Worm (Caenorhabditis elegans) whole organism, L1 larva: ENCODE data around the gene Y60A3A.16.
"Not testable (repeated sequence)": the region's sequence is repeated elsewhere in the genome, so short reads cannot be mapped to it uniquely, and the experiment has no call there.

Experiments
- Y116A8C.19 ChIP-seq: sonication (generic microtip); optimal IDR thresholded peaks from 2 replicates; lab custom pipeline; 2016; ENCODE audit warnings: missing compliant biosample characterization, missing genetic modification characterization, borderline replicate concordance
- alr-1 ChIP-seq: fragments of 200-800 bp; sonication (Bioruptor generic); optimal IDR thresholded peaks from 2 replicates; lab custom pipeline; 2018; ENCODE audit warnings: borderline replicate concordance, mild to moderate bottlenecking, missing genetic modification characterization, missing compliant biosample characterization
- aly-2 ChIP-seq: fragments of 150-350 bp; optimal IDR thresholded peaks from 2 replicates; lab custom pipeline; 2014; ENCODE audit warnings: missing biosample characterization, missing genetic modification characterization
- blmp-1 ChIP-seq: fragments of 150-350 bp; optimal IDR thresholded peaks from 2 replicates; lab custom pipeline; 2014; ENCODE audit warnings: missing biosample characterization, missing genetic modification characterization
- ceh-88 ChIP-seq: fragments of 200-800 bp; sonication (Bioruptor generic); IDR thresholded peaks from 2 replicates; pipeline ENCODE4 v1.3.6; 2022; ENCODE audit warnings: missing genetic modification characterization, missing compliant biosample characterization
- dsc-1 ChIP-seq: sonication (generic microtip); optimal IDR thresholded peaks from 2 replicates; lab custom pipeline; 2016; ENCODE audit warnings: mild to moderate bottlenecking, missing genetic modification characterization, missing compliant biosample characterization
- efl-1 ChIP-seq, 4 experiments: fragments of 150-350 bp; optimal IDR thresholded peaks in 3 of 4; peaks in 1 of 4; 1 replicate in 1 of 4; 2 replicates in 3 of 4; lab custom pipeline; 2014; ENCODE audit warnings: missing biosample characterization in 2 of 4, missing genetic modification characterization in 2 of 4, missing genetic modification reagents in 2 of 4
- efl-3 ChIP-seq: fragments of 200-800 bp; sonication (Bioruptor generic); optimal IDR thresholded peaks from 2 replicates; lab custom pipeline; 2018; ENCODE audit warnings: mild to moderate bottlenecking, missing genetic modification characterization, missing compliant biosample characterization
- egl-27 ChIP-seq, 2 experiments: fragments of 150-350 bp in 1 of 2; sonication (generic microtip); optimal IDR thresholded peaks; 3 replicates each; lab custom pipeline; 2017 to 2018; ENCODE audit warnings: missing biosample characterization in 2 of 2, missing genetic modification characterization in 2 of 2, missing genetic modification reagents in 2 of 2
- elt-3 ChIP-seq, 6 experiments: fragments of 150-350 bp in 1 of 6; sonication (generic microtip); optimal IDR thresholded peaks; 2 replicates each; lab custom pipeline; 2017 to 2018; ENCODE audit warnings: missing biosample characterization in 6 of 6, missing genetic modification characterization in 6 of 6, inconsistent platforms in 1 of 6
- ets-5 ChIP-seq: fragments of 200-800 bp; sonication (Bioruptor generic); IDR thresholded peaks from 2 replicates; pipeline ENCODE4 v1.3.6; 2022; ENCODE audit warnings: missing genetic modification characterization, missing compliant biosample characterization
- fkh-4 ChIP-seq: sonication (generic microtip); optimal IDR thresholded peaks from 2 replicates; lab custom pipeline; 2016; ENCODE audit warnings: missing compliant biosample characterization, missing genetic modification characterization, borderline replicate concordance
- fkh-8 ChIP-seq: sonication (generic microtip); optimal IDR thresholded peaks from 2 replicates; lab custom pipeline; 2016; ENCODE audit warnings: mild to moderate bottlenecking, missing genetic modification characterization, missing compliant biosample characterization
- fos-1 ChIP-seq: fragments of 150-350 bp; optimal IDR thresholded peaks from 2 replicates; lab custom pipeline; 2014; ENCODE audit warnings: missing biosample characterization, missing genetic modification characterization
- hpl-2 ChIP-seq: fragments of 150-350 bp; optimal IDR thresholded peaks from 2 replicates; lab custom pipeline; 2014; ENCODE audit warnings: missing biosample characterization, missing genetic modification reagents, missing genetic modification characterization
- jun-1 ChIP-seq: fragments of 150-350 bp; optimal IDR thresholded peaks from 2 replicates; lab custom pipeline; 2014; ENCODE audit warnings: missing biosample characterization, missing genetic modification reagents, missing genetic modification characterization
- lin-39 ChIP-seq: fragments of 150-350 bp; optimal IDR thresholded peaks from 2 replicates; lab custom pipeline; 2014; ENCODE audit warnings: missing biosample characterization, missing genetic modification reagents, missing genetic modification characterization
- nhr-19 ChIP-seq: fragments of 200-800 bp; sonication (Bioruptor generic); conservative IDR thresholded peaks from 2 replicates; pipeline ENCODE4 v1.3.6; 2022; ENCODE audit warnings: missing genetic modification characterization, missing compliant biosample characterization
- nhr-20 ChIP-seq: sonication (generic microtip); optimal IDR thresholded peaks from 2 replicates; lab custom pipeline; 2016; ENCODE audit warnings: mild to moderate bottlenecking, missing genetic modification characterization, missing compliant biosample characterization
- nhr-237 ChIP-seq: fragments of 150-350 bp; optimal IDR thresholded peaks from 2 replicates; lab custom pipeline; 2014; ENCODE audit warnings: missing biosample characterization, missing genetic modification characterization
- nhr-71 ChIP-seq: sonication (generic microtip); optimal IDR thresholded peaks from 2 replicates; lab custom pipeline; 2016; ENCODE audit warnings: mild to moderate bottlenecking, missing genetic modification characterization, moderate library complexity, missing compliant biosample characterization
- nhr-84 ChIP-seq: sonication (generic microtip); optimal IDR thresholded peaks from 2 replicates; lab custom pipeline; 2017; ENCODE audit warnings: missing biosample characterization, missing genetic modification characterization
- pax-3 ChIP-seq: fragments of 200-800 bp; sonication (Bioruptor generic); optimal IDR thresholded peaks from 2 replicates; lab custom pipeline; 2018; ENCODE audit warnings: mild to moderate bottlenecking, missing genetic modification characterization, moderate library complexity, missing compliant biosample characterization
- pqm-1 ChIP-seq: sonication (generic microtip); optimal IDR thresholded peaks from 3 replicates; lab custom pipeline; 2017; ENCODE audit warnings: missing biosample characterization, missing genetic modification characterization
- skn-1 ChIP-seq: fragments of 150-350 bp; optimal IDR thresholded peaks from 2 replicates; lab custom pipeline; 2014; ENCODE audit warnings: missing biosample characterization, missing genetic modification characterization
- snpc-4 ChIP-seq: fragments of 150-350 bp; optimal IDR thresholded peaks from 2 replicates; lab custom pipeline; 2014; ENCODE audit warnings: missing biosample characterization, missing genetic modification characterization
- snu-23 ChIP-seq: sonication (generic microtip); optimal IDR thresholded peaks from 2 replicates; lab custom pipeline; 2016; ENCODE audit warnings: missing genetic modification characterization, missing compliant biosample characterization
- sup-37 ChIP-seq: fragments of 200-800 bp; sonication (Bioruptor generic); optimal IDR thresholded peaks from 2 replicates; lab custom pipeline; 2018; ENCODE audit warnings: mild to moderate bottlenecking, missing genetic modification characterization, missing compliant biosample characterization
- tlp-1 ChIP-seq: fragments of 150-350 bp; optimal IDR thresholded peaks from 2 replicates; lab custom pipeline; 2014; ENCODE audit warnings: missing biosample characterization, missing genetic modification characterization
- vab-15 ChIP-seq: sonication (generic microtip); optimal IDR thresholded peaks from 2 replicates; lab custom pipeline; 2017; ENCODE audit warnings: missing genotype, mild to moderate bottlenecking, missing genetic modification characterization, missing compliant biosample characterization
- zag-1 ChIP-seq: fragments of 150-350 bp; optimal IDR thresholded peaks from 2 replicates; lab custom pipeline; 2014; ENCODE audit warnings: missing biosample characterization, missing genetic modification characterization

Y60A3A.16 gene

ce11 chrV:19955171-19955570, 32.7 kb upstream of the Y60A3A.16 start, which contains the start of gene abhd-3.1:
TSS of gene abhd-3.1 (plus strand) at chrV:19955488.
- TF ChIP-seq dsc-1: no peak
- TF ChIP-seq nhr-19: peak; percentile 34
- peak; percentile 64 for TF ChIP-seq nhr-20 (tag; lab: Kevin White, UChicago)
- TF ChIP-seq vab-15 (tag; lab: Kevin White, UChicago): no peak
- TF ChIP-seq blmp-1 (tag; lab: Kevin White, UChicago): peak; percentile 2

DNA sequence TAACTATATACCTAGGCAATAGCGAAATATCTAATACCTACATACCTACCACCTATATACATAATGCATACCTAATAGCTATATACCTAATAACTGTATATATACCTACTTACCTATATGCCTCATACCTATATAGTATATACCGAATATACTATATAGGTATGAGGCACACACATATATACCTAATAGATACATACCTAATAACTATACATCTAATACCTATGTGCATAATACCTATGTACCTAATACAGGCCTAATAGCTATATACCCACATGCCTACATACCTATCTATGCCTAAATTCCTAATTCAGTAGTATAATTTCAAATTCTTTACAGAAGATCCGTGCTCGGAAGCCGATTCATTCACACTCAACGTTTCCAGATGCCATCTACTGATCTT, 32.0 kb upstream of the Y60A3A.16 start:
- TF ChIP-seq alr-1 (tag; lab: Kevin White, UChicago) (peak; percentile 15), efl-1 (optimal IDR thresholded peaks at IDR 0.05; lab: Kevin White, UChicago) (no peak), efl-1 (GFP tag; optimal IDR thresholded peaks at IDR 0.05 in 1 of 2; lab: Kevin White, UChicago) (peak in 1 of 2 experiments; percentile 57), tlp-1 (tag; lab: Kevin White, UChicago) (no peak)

- not testable (repeated sequence) for TF ChIP-seq hpl-2 (GFP tag; lab: Kevin White, UChicago); elt-3 (tag; optimal IDR thresholded peaks at IDR 0.05; lab: Kevin White, UChicago); aly-2 (tag; lab: Kevin White, UChicago)
- TF ChIP-seq, all 84 proteins: peak for 0; not testable (repeated sequence) for 84
Observed at ce11 chrV:19949721-19950120, 27.2 kb upstream of the Y60A3A.16 start, which contains the start of gene Y60A3A.8. TSS of gene Y60A3A.8 (plus strand) at chrV:19949978.

DNA sequence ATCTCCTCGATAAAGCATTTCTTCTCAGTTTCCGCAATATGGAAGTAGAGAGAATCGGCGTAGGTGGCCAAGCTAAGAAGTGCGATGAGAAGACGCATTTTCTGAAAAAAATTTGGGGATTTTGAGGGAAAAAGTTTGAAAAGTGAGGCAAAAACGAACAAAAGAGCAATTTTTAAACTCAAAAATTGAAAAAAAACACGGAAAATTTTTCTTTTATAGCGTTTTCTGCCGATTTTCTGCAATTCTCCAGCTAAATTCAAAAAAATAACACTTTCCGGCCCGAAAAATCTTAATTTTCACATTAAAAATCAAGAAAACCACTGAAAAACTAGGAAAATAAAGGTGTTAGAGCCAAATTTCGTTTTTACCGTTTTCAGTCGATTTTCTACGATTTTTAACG, 26.5 kb upstream of the Y60A3A.16 start, which contains the start of gene tmed-4:
Gene tmed-4 (minus strand): TSS at position 101 of the 400 bp plus-strand sequence.
- not testable (repeated sequence) for TF ChIP-seq efl-3 (GFP tag; lab: Kevin White, UChicago); ceh-88 (GFP tag; lab: Robert Waterston, UW); fos-1 (tag; lab: Kevin White, UChicago)

ce11 chrV:19946529-19946928, 24.0 kb upstream of the Y60A3A.16 start, which contains the start of gene dhs-24:
TSS of gene dhs-24 (minus strand) at chrV:19946629.
- no peak for TF ChIP-seq nhr-71 (tag; lab: Kevin White, UChicago)
- TF ChIP-seq dsc-1: no peak
- no peak for TF ChIP-seq nhr-84 (tag; lab: Kevin White, UChicago)
- TF ChIP-seq snu-23 (GFP tag; lab: Kevin White, UChicago): no peak
- TF ChIP-seq ets-5 (GFP tag; lab: Robert Waterston, UW): no peak
- no peak for TF ChIP-seq fkh-8 (tag; lab: Kevin White, UChicago)
- TF ChIP-seq, all 84 proteins: peak for 0

ce11 chrV:19936945-19937344, 14.4 kb upstream of the Y60A3A.16 start:
- TF ChIP-seq zag-1 (tag; lab: Kevin White, UChicago): no peak
- TF ChIP-seq sup-37 (GFP tag; lab: Kevin White, UChicago): no peak
- no peak for TF ChIP-seq efl-1 (optimal IDR thresholded peaks at IDR 0.05; lab: Kevin White, UChicago)
- peak in 1 of 2 experiments; percentile 57 for TF ChIP-seq efl-1 (GFP tag; optimal IDR thresholded peaks at IDR 0.05 in 1 of 2; lab: Kevin White, UChicago)
- TF ChIP-seq fkh-4 (tag; lab: Kevin White, UChicago): no peak
- TF ChIP-seq lin-39: no peak
- no peak for TF ChIP-seq pax-3
- no peak for TF ChIP-seq egl-27 (tag; optimal IDR thresholded peaks at IDR 0.05; lab: Kevin White, UChicago)
- no peak for TF ChIP-seq snpc-4 (tag; lab: Kevin White, UChicago)
- TF ChIP-seq jun-1 (tag; lab: Kevin White, UChicago): no peak
- TF ChIP-seq, all 84 proteins: peak for 1

- TF ChIP-seq pax-3 (no peak), nhr-237 (tag; lab: Kevin White, UChicago) (no peak), tlp-1 (tag; lab: Kevin White, UChicago) (no peak), skn-1 (no peak), pqm-1 (tag; lab: Kevin White, UChicago) (no peak), Y116A8C.19 (tag; lab: Kevin White, UChicago) (no peak), jun-1 (tag; lab: Kevin White, UChicago) (no peak)
- TF ChIP-seq, all 84 proteins: peak for 0
Observed at ce11 chrV:19934223-19934622, 11.7 kb upstream of the Y60A3A.16 start, which contains the start of gene algn-7. TSS of gene algn-7 (minus strand) at chrV:19934323.
